Fruit fly (Drosophila melanogaster): ENCODE data around the gene CG31301.

CG31301 gene

dm6 chr3R:15332994-15333393, 13.0 kb upstream of the CG31301 start, which contains the start of the genes Fkbp39 and Cyfip (continued):
- TF ChIP-seq tio (GFP tag; optimal IDR thresholded peaks at IDR 0.05): no peak
- peak; percentile 27 for TF ChIP-seq zf30C (GFP tag; optimal IDR thresholded peaks at IDR 0.05)
- no peak for TF ChIP-seq ham (GFP tag; IDR thresholded peaks at IDR 0.05)
- no peak for TF ChIP-seq Sry-β (GFP tag; optimal IDR thresholded peaks at IDR 0.05)
- no peak for TF ChIP-seq CG12219 (GFP tag; optimal IDR thresholded peaks at IDR 0.05)
- TF ChIP-seq hbn (GFP tag; IDR thresholded peaks at IDR 0.05; ENCODE audit: partially characterized antibody): peak; percentile 65
- TF ChIP-seq eve (GFP tag; optimal IDR thresholded peaks at IDR 0.05): no peak
- TF ChIP-seq CG12104 (GFP tag; optimal IDR thresholded peaks at IDR 0.05): no peak
- TF ChIP-seq CG4617 (GFP tag; optimal IDR thresholded peaks at IDR 0.05; ENCODE audit: borderline replicate concordance): peak; percentile 98
- TF ChIP-seq CG9817 (tag; optimal IDR thresholded peaks at IDR 0.05): peak; percentile 20
- no peak for TF ChIP-seq CG14965 (GFP tag; optimal IDR thresholded peaks at IDR 0.05; ENCODE audit: borderline replicate concordance)
- no peak for TF ChIP-seq Eip74EF (GFP tag; optimal IDR thresholded peaks at IDR 0.05)
- no peak for TF ChIP-seq CG11696 (GFP tag; IDR thresholded peaks at IDR 0.05)
- no peak; the same call in 1 of the 2 replicates for TF ChIP-seq lmd (GFP tag; IDR thresholded peaks at IDR 0.05)
- peak; percentile 98 for TF ChIP-seq Med (GFP tag)
- TF ChIP-seq sd (tag; optimal IDR thresholded peaks at IDR 0.05): no peak
- TF ChIP-seq Sox102F (GFP tag; optimal IDR thresholded peaks at IDR 0.05): no peak
- peak; percentile 51; the same call in 1 of the 2 replicates for TF ChIP-seq CG14014 (GFP tag; IDR thresholded peaks at IDR 0.05)
- peak; percentile 68 for TF ChIP-seq knrl (GFP tag; IDR thresholded peaks at IDR 0.05; ENCODE audit: partially characterized antibody)
- peak; percentile 31; the same call in 1 of the 2 replicates for TF ChIP-seq CG32767 (GFP tag; IDR thresholded peaks at IDR 0.05)
- peak; percentile 15 for TF ChIP-seq CG34376 (GFP tag; optimal IDR thresholded peaks at IDR 0.05)
- no peak for TF ChIP-seq Hr39 (optimal IDR thresholded peaks at IDR 0.05)
- peak; percentile 47 for TF ChIP-seq fu2 (GFP tag; optimal IDR thresholded peaks at IDR 0.05)
- peak; percentile 44 for TF ChIP-seq CG10543 (GFP tag; optimal IDR thresholded peaks at IDR 0.05)
- TF ChIP-seq CG13424 (tag; optimal IDR thresholded peaks at IDR 0.05): peak; percentile 26
- TF ChIP-seq CG4424 (GFP tag; optimal IDR thresholded peaks at IDR 0.05): no peak
- no peak for TF ChIP-seq CG11504 (tag; optimal IDR thresholded peaks at IDR 0.05)
- peak; percentile 20 for TF ChIP-seq Hr3 (GFP tag; optimal IDR thresholded peaks at IDR 0.05)
- no peak for TF ChIP-seq Spps (tag; optimal IDR thresholded peaks at IDR 0.05)
- TF ChIP-seq maf-S (GFP tag; optimal IDR thresholded peaks at IDR 0.05): peak; percentile 60
- TF ChIP-seq CHES-1-like (GFP tag; optimal IDR thresholded peaks at IDR 0.05): peak; percentile 92
- no peak for TF ChIP-seq Oli (tag; optimal IDR thresholded peaks at IDR 0.05)
- no peak for TF ChIP-seq psq (GFP tag; optimal IDR thresholded peaks at IDR 0.05)
- TF ChIP-seq lilli (GFP tag; optimal IDR thresholded peaks at IDR 0.05): peak; percentile 74
- no peak for TF ChIP-seq Drgx (GFP tag; IDR thresholded peaks at IDR 0.05)
- peak; percentile 64 for TF ChIP-seq caup (GFP tag; optimal IDR thresholded peaks at IDR 0.05; ENCODE audit: severe bottlenecking)
- no peak for TF ChIP-seq grn (GFP tag; optimal IDR thresholded peaks at IDR 0.05)
- peak; percentile 61 for TF ChIP-seq vfl (GFP tag; optimal IDR thresholded peaks at IDR 0.05)
- TF ChIP-seq CG6813 (GFP tag; optimal IDR thresholded peaks at IDR 0.05): no peak
- no peak for TF ChIP-seq pros (GFP tag; optimal IDR thresholded peaks at IDR 0.05)
- peak; percentile 38 for TF ChIP-seq CG9437 (GFP tag; optimal IDR thresholded peaks at IDR 0.05)
- TF ChIP-seq CG3995 (GFP tag; optimal IDR thresholded peaks at IDR 0.05): peak; percentile 18
- peak; percentile 66; the same call in 1 of the 2 replicates for TF ChIP-seq vvl (GFP tag; IDR thresholded peaks at IDR 0.05)
- no peak for TF ChIP-seq Sox100B (GFP tag; optimal IDR thresholded peaks at IDR 0.05)
- peak; percentile 73 for TF ChIP-seq ftz-f1 (GFP tag; optimal IDR thresholded peaks at IDR 0.05)
- TF ChIP-seq cad (GFP tag; optimal IDR thresholded peaks at IDR 0.05): no peak
- TF ChIP-seq CG11560 (tag; IDR thresholded peaks at IDR 0.05): peak; percentile 74; the same call in 2 of the 3 replicates
- peak; percentile 21 for TF ChIP-seq mirr (GFP tag; optimal IDR thresholded peaks at IDR 0.05)
- no peak for TF ChIP-seq Atf-2 (GFP tag; optimal IDR thresholded peaks at IDR 0.05)
- no peak for TF ChIP-seq jing (GFP tag; optimal IDR thresholded peaks at IDR 0.05)
- TF ChIP-seq Oaz (GFP tag; IDR thresholded peaks at IDR 0.05): no peak
